Worm (Caenorhabditis elegans) whole organism, late embryonic: ENCODE measurements around the gene cyp-35A2.

ENCODE experiments used
- K09A11.1 ChIP-seq: sonication (generic microtip); optimal IDR thresholded peaks from 2 replicates; lab custom pipeline; 2017; ENCODE audit warnings: antibody characterized with exemption, mild to moderate bottlenecking, missing genetic modification characterization, missing compliant biosample characterization; ENCODE audit not compliant: insufficient read depth
- ceh-19 ChIP-seq: fragments of 200-800 bp; sonication (Bioruptor generic); optimal IDR thresholded peaks from 2 replicates; lab custom pipeline; 2018; ENCODE audit warnings: mild to moderate bottlenecking, missing genetic modification characterization, missing compliant biosample characterization
- pag-3 ChIP-seq: sonication (generic microtip); optimal IDR thresholded peaks from 2 replicates; lab custom pipeline; 2016; ENCODE audit warnings: missing compliant biosample characterization, missing genetic modification characterization, borderline replicate concordance
- sdc-2 ChIP-seq: sonication (generic microtip); optimal IDR thresholded peaks from 2 replicates; lab custom pipeline; 2016; ENCODE audit warnings: missing genotype, missing genetic modification characterization, missing compliant biosample characterization
- tbx-2 ChIP-seq: sonication (generic microtip); optimal IDR thresholded peaks from 2 replicates; lab custom pipeline; 2016; ENCODE audit warnings: missing genetic modification characterization, missing compliant biosample characterization

ce11 chrV:7387755-7388154, 23.8 kb upstream of the cyp-35A2 start, which contains the start of gene C02H6.3:
- TF ChIP-seq pag-3 (no peak), K09A11.1 (tag; lab: Kevin White, UChicago) (no peak), tbx-2 (tag; lab: Kevin White, UChicago) (no peak), ceh-19 (GFP tag; lab: Kevin White, UChicago) (no peak), sdc-2 (tag; lab: Kevin White, UChicago) (no peak)
